Worm (Caenorhabditis elegans) whole organism, L1 larva: ENCODE results near the gene Y116A8C.38.

Experiments used
- aha-1 ChIP-seq: fragments of 150-350 bp; optimal IDR thresholded peaks from 2 replicates; lab custom pipeline; 2014; ENCODE audit warnings: missing biosample characterization, missing genetic modification characterization
- ama-1 ChIP-seq: fragments of 150-350 bp; optimal IDR thresholded peaks from 2 replicates; lab custom pipeline; 2014
- fkh-10 ChIP-seq: sonication (generic microtip); optimal IDR thresholded peaks from 2 replicates; lab custom pipeline; 2017; ENCODE audit warnings: missing biosample characterization, missing genetic modification reagents, missing genetic modification characterization
- fos-1 ChIP-seq: fragments of 150-350 bp; optimal IDR thresholded peaks from 2 replicates; lab custom pipeline; 2014; ENCODE audit warnings: missing biosample characterization, missing genetic modification characterization
- lin-14 ChIP-seq: fragments of 200-800 bp; sonication (Bioruptor generic); optimal IDR thresholded peaks from 2 replicates; lab custom pipeline; 2018; ENCODE audit warnings: mild to moderate bottlenecking, missing genetic modification characterization, moderate library complexity, missing compliant biosample characterization
- lin-39 ChIP-seq: fragments of 150-350 bp; optimal IDR thresholded peaks from 2 replicates; lab custom pipeline; 2014; ENCODE audit warnings: missing biosample characterization, missing genetic modification reagents, missing genetic modification characterization
- nhr-11 ChIP-seq: fragments of 150-350 bp; optimal IDR thresholded peaks from 2 replicates; lab custom pipeline; 2014; ENCODE audit warnings: missing biosample characterization, missing genetic modification characterization
- nhr-237 ChIP-seq: fragments of 150-350 bp; optimal IDR thresholded peaks from 2 replicates; lab custom pipeline; 2014; ENCODE audit warnings: missing biosample characterization, missing genetic modification characterization
- nhr-76 ChIP-seq: sonication (generic microtip); optimal IDR thresholded peaks from 2 replicates; lab custom pipeline; 2017; ENCODE audit warnings: missing biosample characterization, missing genetic modification characterization
- pag-3 ChIP-seq: sonication (generic microtip); optimal IDR thresholded peaks from 2 replicates; lab custom pipeline; 2017; ENCODE audit warnings: missing genetic modification characterization, mild to moderate bottlenecking, missing compliant biosample characterization, antibody characterized with exemption, borderline replicate concordance; ENCODE audit not compliant: insufficient read depth
- pax-3 ChIP-seq: fragments of 200-800 bp; sonication (Bioruptor generic); optimal IDR thresholded peaks from 2 replicates; lab custom pipeline; 2018; ENCODE audit warnings: mild to moderate bottlenecking, missing genetic modification characterization, moderate library complexity, missing compliant biosample characterization
- pqm-1 ChIP-seq: sonication (generic microtip); optimal IDR thresholded peaks from 3 replicates; lab custom pipeline; 2017; ENCODE audit warnings: missing biosample characterization, missing genetic modification characterization
- unc-130 ChIP-seq: fragments of 150-350 bp; optimal IDR thresholded peaks from 2 replicates; lab custom pipeline; 2017; ENCODE audit warnings: missing biosample characterization, missing genetic modification characterization, inconsistent platforms
- ztf-11 ChIP-seq, 2 experiments: sonication (generic microtip); optimal IDR thresholded peaks; 2 replicates each; lab custom pipeline; 2016 to 2017; ENCODE audit warnings: missing genetic modification characterization in 2 of 2, missing biosample characterization in 1 of 2, missing compliant biosample characterization in 1 of 2

DNA sequence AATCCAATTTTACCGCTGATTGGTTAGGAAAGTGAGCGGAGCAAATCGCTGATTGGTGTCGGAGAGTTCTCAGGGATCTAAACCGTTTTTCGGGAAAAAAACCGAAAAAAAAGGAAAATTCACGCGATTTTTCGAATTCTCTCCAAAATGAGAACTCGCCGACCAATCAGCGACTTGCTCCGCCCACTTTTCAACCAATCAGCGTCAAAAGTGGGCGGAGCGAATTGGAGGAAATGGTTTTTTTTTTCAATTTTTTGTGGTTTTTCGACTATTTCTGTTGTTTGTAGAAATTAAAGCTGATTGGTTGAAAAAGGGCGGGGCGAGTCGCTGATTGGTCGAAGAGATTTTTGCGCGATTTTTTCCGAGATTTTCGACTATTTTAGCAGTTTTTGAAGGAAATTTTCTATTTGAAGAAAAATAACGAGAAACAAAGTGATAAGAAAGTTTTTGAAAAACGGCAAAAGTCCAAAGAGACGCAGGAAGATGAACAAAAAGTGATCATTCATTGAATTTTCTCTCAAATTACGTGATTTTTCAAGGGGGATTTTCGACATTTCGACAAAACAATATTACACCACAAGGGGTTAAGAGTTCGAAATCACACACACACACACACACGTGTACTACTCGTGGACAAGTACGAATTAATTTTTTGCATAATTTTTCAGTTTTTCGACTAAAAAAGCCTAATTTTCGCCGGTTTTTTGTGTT is 30.6 kb upstream of the Y116A8C.38 start:
- TF ChIP-seq fkh-10 (no peak), pax-3 (tag; lab: Kevin White, UChicago) (no peak), aha-1 (tag; lab: Kevin White, UChicago) (no peak), lin-14 (no peak), nhr-76 (tag; lab: Kevin White, UChicago) (no peak), ztf-11 (tag; optimal IDR thresholded peaks at IDR 0.05; lab: Kevin White, UChicago) (no peak), fos-1 (tag; lab: Kevin White, UChicago) (no peak), pqm-1 (tag; lab: Kevin White, UChicago) (no peak), nhr-11 (tag; lab: Kevin White, UChicago) (no peak), nhr-237 (no peak), ama-1 (lab: Kevin White, UChicago) (no peak), unc-130 (tag; lab: Kevin White, UChicago) (no peak), lin-39 (no peak), pag-3 (no peak)
